Worm (Caenorhabditis elegans) whole organism, mixed stage, embryonic: ENCODE measurements around the gene bicd-1.

Experiments used
- elt-3 ChIP-seq: fragments of 150-350 bp; optimal IDR thresholded peaks from 2 replicates; lab custom pipeline; 2014; ENCODE audit warnings: missing biosample characterization, missing genetic modification characterization
- flh-1 ChIP-seq: fragments of 200-800 bp; sonication (Bioruptor generic); optimal IDR thresholded peaks from 2 replicates; lab custom pipeline; 2018; ENCODE audit warnings: mild to moderate bottlenecking, missing genetic modification characterization, moderate library complexity, missing compliant biosample characterization
- lin-13 ChIP-seq: fragments of 150-350 bp; optimal IDR thresholded peaks from 2 replicates; lab custom pipeline; 2014; ENCODE audit warnings: missing biosample characterization, missing genetic modification characterization
- mab-5 ChIP-seq: fragments of 150-350 bp; optimal IDR thresholded peaks from 2 replicates; lab custom pipeline; 2014; ENCODE audit warnings: missing biosample characterization, missing genetic modification characterization
- nhr-28 ChIP-seq: fragments of 150-350 bp; optimal IDR thresholded peaks from 2 replicates; lab custom pipeline; 2014; ENCODE audit warnings: missing biosample characterization, missing genetic modification characterization
- snpc-4 ChIP-seq: fragments of 150-350 bp; optimal IDR thresholded peaks from 2 replicates; lab custom pipeline; 2014; ENCODE audit warnings: missing biosample characterization, missing genetic modification characterization
- unc-39 ChIP-seq: fragments of 150-350 bp; optimal IDR thresholded peaks from 2 replicates; lab custom pipeline; 2014; ENCODE audit warnings: missing biosample characterization, missing genetic modification characterization
- unc-62 ChIP-seq: fragments of 150-350 bp; optimal IDR thresholded peaks from 2 replicates; lab custom pipeline; 2014; ENCODE audit warnings: missing biosample characterization, missing genetic modification reagents, missing genetic modification characterization

DNA sequence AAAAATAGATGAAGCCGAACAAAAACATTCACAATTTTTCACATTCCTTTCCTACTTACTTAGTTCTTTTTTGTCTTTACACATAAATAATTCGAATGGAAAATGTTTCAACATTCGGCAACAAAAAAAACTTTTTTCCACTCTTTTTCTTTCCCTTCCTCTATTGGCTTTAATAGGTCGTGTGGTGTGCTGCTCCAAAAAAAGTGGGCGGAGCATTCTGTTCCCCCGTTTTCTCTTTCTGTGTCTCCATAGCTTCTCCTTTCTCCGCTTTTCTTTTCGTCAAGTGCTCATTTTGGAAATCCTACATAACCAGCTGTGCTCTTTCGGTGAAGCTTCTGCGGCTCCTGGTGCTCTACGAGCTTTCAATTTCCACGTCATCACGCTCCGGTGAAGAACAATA is 30.7 kb downstream of the bicd-1 start, which contains the start of gene C01G5.25:
- TF ChIP-seq mab-5 (tag; lab: Kevin White, UChicago) (no peak), unc-62 (GFP tag; lab: Kevin White, UChicago) (no peak), lin-13 (no peak), snpc-4 (tag; lab: Kevin White, UChicago) (no peak), flh-1 (no peak), elt-3 (tag; lab: Kevin White, UChicago) (no peak), nhr-28 (tag; lab: Kevin White, UChicago) (no peak), unc-39 (no peak)
